Fruit fly (Drosophila melanogaster): ENCODE results near the gene CG43235.
A peak's percentile ranks its signal among the peaks of the same experiment; 100 is the strongest.

DNA sequence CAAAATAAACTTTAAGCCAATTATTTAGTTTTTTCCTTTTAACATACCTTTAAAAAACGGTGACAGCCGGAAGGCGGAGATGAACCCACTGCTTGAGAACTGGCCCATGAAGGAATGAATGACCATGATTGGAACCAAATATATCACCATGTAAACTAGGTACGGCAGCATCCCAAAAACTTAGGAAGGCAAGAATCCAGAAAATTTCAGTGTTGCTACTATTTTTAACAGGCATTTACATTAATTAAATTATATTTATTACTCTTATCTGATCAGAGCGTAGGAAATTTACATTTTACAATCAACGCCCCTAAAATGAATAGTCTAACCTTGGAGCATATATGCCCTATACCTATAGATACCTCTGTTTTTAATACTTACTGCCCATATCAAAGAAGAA lies 29.3 kb downstream of the CG43235 start:
- TF ChIP-seq CG9705 (GFP tag; optimal IDR thresholded peaks at IDR 0.05) (no peak), Myc (optimal IDR thresholded peaks at IDR 0.05) (no peak), sv (GFP tag; optimal IDR thresholded peaks at IDR 0.05) (no peak), Abd-B (GFP tag; optimal IDR thresholded peaks at IDR 0.05) (no peak), Hr78 (GFP tag; optimal IDR thresholded peaks at IDR 0.05) (no peak), Dfd (GFP tag; optimal IDR thresholded peaks at IDR 0.05) (peak; percentile 69), sage (GFP tag; optimal IDR thresholded peaks at IDR 0.05) (no peak), br (GFP tag; optimal IDR thresholded peaks at IDR 0.05) (no peak), pan (optimal IDR thresholded peaks at IDR 0.05) (no peak), Sp1 (GFP tag; optimal IDR thresholded peaks at IDR 0.05) (no peak), Hnf4 (GFP tag; optimal IDR thresholded peaks at IDR 0.05) (no peak), h (GFP tag; optimal IDR thresholded peaks at IDR 0.05) (no peak), Vsx2 (GFP tag; optimal IDR thresholded peaks at IDR 0.05; ENCODE audit: partially characterized antibody) (no peak)
